Fruit fly (Drosophila melanogaster) whole organism, pupa: ENCODE data around the gene Nepl21.

ENCODE experiments used
- CG10348 ChIP-seq: fragments of 200-800 bp; sonication (Bioruptor generic); IDR thresholded peaks from 2 replicates; pipeline ENCODE4 v1.3.6; 2022; ENCODE audit warnings: missing biosample characterization, missing genetic modification characterization
- CG12605 ChIP-seq: fragments of 200-800 bp; sonication (Bioruptor generic); IDR thresholded peaks from 2 replicates; pipeline ENCODE4 v1.3.6; 2022; ENCODE audit warnings: missing biosample characterization, missing genetic modification characterization
- CG13204 ChIP-seq: fragments of 200-800 bp; sonication (Bioruptor generic); optimal IDR thresholded peaks from 2 replicates; lab custom pipeline; 2018; ENCODE audit warnings: missing biosample characterization, mild to moderate bottlenecking, missing genetic modification characterization, moderate library complexity
- CG14655 ChIP-seq: fragments of 200-800 bp; sonication (Bioruptor generic); optimal IDR thresholded peaks from 3 replicates; lab custom pipeline; 2017; ENCODE audit warnings: mild to moderate bottlenecking, missing biosample characterization, missing genetic modification reagents, missing genetic modification characterization
- CG15710 ChIP-seq: fragments of 200-800 bp; sonication (Bioruptor generic); optimal IDR thresholded peaks from 2 replicates; lab custom pipeline; 2018; ENCODE audit warnings: missing biosample characterization, mild to moderate bottlenecking, missing genetic modification characterization, moderate library complexity
- CG17806 ChIP-seq: fragments of 200-800 bp; sonication (Bioruptor generic); optimal IDR thresholded peaks from 2 replicates; lab custom pipeline; 2018; ENCODE audit warnings: missing biosample characterization, mild to moderate bottlenecking, missing genetic modification characterization, moderate library complexity
- CG32121 ChIP-seq: fragments of 200-800 bp; sonication (Bioruptor generic); IDR thresholded peaks from 2 replicates; pipeline ENCODE4 v1.3.6; 2022; ENCODE audit warnings: missing biosample characterization, missing genetic modification characterization
- CG34367 ChIP-seq: fragments of 200-800 bp; sonication (Bioruptor generic); optimal IDR thresholded peaks from 2 replicates; lab custom pipeline; 2018; ENCODE audit warnings: missing biosample characterization, mild to moderate bottlenecking, missing genetic modification characterization
- CG4496 ChIP-seq: fragments of 200-800 bp; sonication (Bioruptor generic); IDR thresholded peaks from 3 replicates; pipeline ENCODE4 v1.3.6; 2022; ENCODE audit warnings: missing biosample characterization, missing genetic modification characterization
- CG8159 ChIP-seq: fragments of 200-800 bp; sonication (Bioruptor generic); optimal IDR thresholded peaks from 3 replicates; lab custom pipeline; 2018; ENCODE audit warnings: missing biosample characterization, mild to moderate bottlenecking, missing genetic modification characterization, moderate library complexity
- CG8301 ChIP-seq: fragments of 200-800 bp; sonication (Bioruptor generic); optimal IDR thresholded peaks from 2 replicates; lab custom pipeline; 2018; ENCODE audit warnings: missing biosample characterization, mild to moderate bottlenecking, missing genetic modification characterization
- CG9948 ChIP-seq: fragments of 200-800 bp; sonication (Bioruptor generic); optimal IDR thresholded peaks from 2 replicates; lab custom pipeline; 2018; ENCODE audit warnings: missing biosample characterization, mild to moderate bottlenecking, missing genetic modification characterization, moderate library complexity
- D1 ChIP-seq: fragments of 200-800 bp; sonication (Bioruptor generic); optimal IDR thresholded peaks from 2 replicates; lab custom pipeline; 2018; ENCODE audit warnings: missing biosample characterization, mild to moderate bottlenecking, missing genetic modification characterization, moderate library complexity
- EcR ChIP-seq: fragments of 200-800 bp; sonication (Bioruptor generic); optimal IDR thresholded peaks from 3 replicates; lab custom pipeline; 2019; ENCODE audit warnings: missing biosample characterization, missing genetic modification characterization, mild to moderate bottlenecking, moderate library complexity, missing genetic modification reagents
- Ets98B ChIP-seq: fragments of 200-800 bp; sonication (Bioruptor generic); IDR thresholded peaks from 2 replicates; pipeline ENCODE4 v1.3.6; 2022; ENCODE audit warnings: missing biosample characterization, missing genetic modification characterization
- Pif1A ChIP-seq: fragments of 200-800 bp; sonication (Bioruptor generic); optimal IDR thresholded peaks from 3 replicates; lab custom pipeline; 2016; ENCODE audit warnings: missing biosample characterization, missing genetic modification characterization
- Pif1B ChIP-seq: fragments of 200-800 bp; sonication (Bioruptor generic); optimal IDR thresholded peaks from 3 replicates; lab custom pipeline; 2016; ENCODE audit warnings: missing biosample characterization, missing genetic modification characterization
- Snoo ChIP-seq: fragments of 200-800 bp; sonication (Bioruptor generic); optimal IDR thresholded peaks from 3 replicates; lab custom pipeline; 2017; ENCODE audit warnings: missing biosample characterization, mild to moderate bottlenecking, missing genetic modification characterization, inconsistent platforms
- fd96Ca ChIP-seq: fragments of 200-800 bp; sonication (Bioruptor generic); IDR thresholded peaks from 3 replicates; pipeline ENCODE4 v1.3.6; 2022; ENCODE audit warnings: missing biosample characterization, missing genetic modification characterization
- gl ChIP-seq: fragments of 200-800 bp; sonication (Bioruptor generic); optimal IDR thresholded peaks from 2 replicates; lab custom pipeline; 2018; ENCODE audit warnings: missing biosample characterization, mild to moderate bottlenecking, missing genetic modification characterization
- rn ChIP-seq: fragments of 200-800 bp; sonication (Bioruptor generic); IDR thresholded peaks from 2 replicates; pipeline ENCODE4 v1.3.6; 2022; ENCODE audit warnings: missing biosample characterization, missing genetic modification characterization

The Nepl21 gene

dm6 chr3R:28880066-28880842 is 3.2 kb upstream of the Nepl21 start, which contains the start of the genes Nepl19 and Nepl20:
Gene Nepl19 (minus strand): TSS chr3R:28880122.
Gene Nepl20 (plus strand): TSS chr3R:28880792.
- TF ChIP-seq CG9948 (tag; lab: Kevin White, UChicago) (peak; percentile 85), CG15710 (tag; lab: Kevin White, UChicago) (peak; percentile 89), EcR (GFP tag; lab: Kevin White, UChicago) (peak; percentile 77), Snoo (tag; lab: Kevin White, UChicago) (peak; percentile 85), Pif1A (GFP tag; lab: Kevin White, UChicago) (peak; percentile 85), CG10348 (GFP tag; lab: Robert Waterston, UW) (peak; percentile 65), Pif1B (GFP tag; lab: Kevin White, UChicago) (peak; percentile 84), CG17806 (tag; lab: Kevin White, UChicago) (peak; percentile 89), fd96Ca (GFP tag; lab: Robert Waterston, UW) (peak; percentile 92), Ets98B (GFP tag; lab: Robert Waterston, UW) (peak; percentile 93), rn (GFP tag; lab: Robert Waterston, UW) (peak; percentile 79), CG32121 (GFP tag; lab: Robert Waterston, UW) (peak; percentile 94), CG34367 (tag; lab: Kevin White, UChicago) (peak; percentile 89), CG8301 (tag; lab: Kevin White, UChicago) (peak; percentile 90), D1 (tag; lab: Kevin White, UChicago) (no peak), CG4496 (GFP tag; lab: Robert Waterston, UW) (peak; percentile 95), gl (tag; lab: Kevin White, UChicago) (peak; percentile 80), CG14655 (peak; percentile 91), CG12605 (GFP tag; lab: Robert Waterston, UW) (peak; percentile 91), CG13204 (peak; percentile 65), CG8159 (tag; lab: Kevin White, UChicago) (peak; percentile 92)

- TF ChIP-seq rn (GFP tag; lab: Robert Waterston, UW) (no peak), fd96Ca (GFP tag; lab: Robert Waterston, UW) (no peak)
Observed at dm6 chr3R:28886813-28887212, 3.3 kb downstream of the Nepl21 start.

dm6 chr3R:28887559-28888432 is 4.3 kb downstream of the Nepl21 start, which contains the start of the genes CG33203 and Doa:
Gene CG33203 (minus strand): TSS chr3R:28887709.
Gene Doa (plus strand): TSS chr3R:28888073.
- TF ChIP-seq CG4496 (GFP tag; lab: Robert Waterston, UW) (peak; percentile 35; the same call in 1 of the 3 replicates), Ets98B (GFP tag; lab: Robert Waterston, UW) (0 out of 2 replicates have a peak, but pooled peaks have one; percentile 12), CG32121 (GFP tag; lab: Robert Waterston, UW) (no peak)
- TF ChIP-seq, all 21 proteins: peak for 2

dm6 chr3R:28888561-28889426 is 5.3 kb downstream of the Nepl21 start:
- TF ChIP-seq CG15710 (tag; lab: Kevin White, UChicago) (peak; percentile 65), EcR (GFP tag; lab: Kevin White, UChicago) (peak; percentile 90), CG4496 (GFP tag; lab: Robert Waterston, UW) (peak; percentile 67), Snoo (tag; lab: Kevin White, UChicago) (peak; percentile 66), CG14655 (peak; percentile 77), CG17806 (tag; lab: Kevin White, UChicago) (peak; percentile 64), D1 (tag; lab: Kevin White, UChicago) (no peak), Pif1A (GFP tag; lab: Kevin White, UChicago) (peak; percentile 75), CG34367 (tag; lab: Kevin White, UChicago) (peak; percentile 33), Ets98B (GFP tag; lab: Robert Waterston, UW) (peak; percentile 68), CG9948 (tag; lab: Kevin White, UChicago) (peak; percentile 62), CG10348 (GFP tag; lab: Robert Waterston, UW) (no peak), CG32121 (GFP tag; lab: Robert Waterston, UW) (peak; percentile 60; the same call in 1 of the 2 replicates), CG12605 (GFP tag; lab: Robert Waterston, UW) (peak; percentile 26; the same call in 1 of the 2 replicates), gl (tag; lab: Kevin White, UChicago) (peak; percentile 3), Pif1B (GFP tag; lab: Kevin White, UChicago) (peak; percentile 65), CG8159 (tag; lab: Kevin White, UChicago) (peak; percentile 69), fd96Ca (GFP tag; lab: Robert Waterston, UW) (peak; percentile 80; the same call in 2 of the 3 replicates), CG8301 (tag; lab: Kevin White, UChicago) (peak; percentile 77), rn (GFP tag; lab: Robert Waterston, UW) (0 out of 2 replicates have a peak, but pooled peaks have one; percentile 12), CG13204 (peak; percentile 14)
